Fruit fly (Drosophila melanogaster): ENCODE measurements around the gene CG32445.

Gene CG32445

dm6 chr3L:21679687-21680086 is 40.5 kb downstream of the CG32445 start, which contains the start of the genes Als2 and CG11248 (continued):
- TF ChIP-seq CG4424 (GFP tag; optimal IDR thresholded peaks at IDR 0.05) (peak; percentile 70), Vsx1 (GFP tag; optimal IDR thresholded peaks at IDR 0.05) (no peak), bowl (GFP tag; IDR thresholded peaks at IDR 0.05) (no peak), Kr (GFP tag; optimal IDR thresholded peaks at IDR 0.05) (no peak), CG9817 (tag; optimal IDR thresholded peaks at IDR 0.05) (peak; percentile 87), Scr (GFP tag; IDR thresholded peaks at IDR 0.05; ENCODE audit: partially characterized antibody) (no peak), chm (GFP tag; IDR thresholded peaks at IDR 0.05) (no peak), tup (GFP tag; optimal IDR thresholded peaks at IDR 0.05) (no peak), Dek (tag; optimal IDR thresholded peaks at IDR 0.05) (no peak), tap (tag; optimal IDR thresholded peaks at IDR 0.05) (no peak), CG17802 (tag; optimal IDR thresholded peaks at IDR 0.05) (peak; percentile 50), Mad (GFP tag; optimal IDR thresholded peaks at IDR 0.05) (peak; percentile 67), CG31388 (GFP tag; optimal IDR thresholded peaks at IDR 0.05) (peak; percentile 51), CG12299 (tag; optimal IDR thresholded peaks at IDR 0.05) (peak; percentile 36), slp2 (GFP tag; optimal IDR thresholded peaks at IDR 0.05) (peak; percentile 64), mirr (GFP tag; optimal IDR thresholded peaks at IDR 0.05) (no peak), CG2875 (GFP tag; optimal IDR thresholded peaks at IDR 0.05) (no peak), B-H2 (GFP tag; optimal IDR thresholded peaks at IDR 0.05) (no peak), gcm2 (GFP tag; optimal IDR thresholded peaks at IDR 0.05) (peak; percentile 23), cad (GFP tag; optimal IDR thresholded peaks at IDR 0.05) (no peak), Lhr (GFP tag; optimal IDR thresholded peaks at IDR 0.05) (peak; percentile 71), toy (GFP tag; IDR thresholded peaks at IDR 0.05) (no peak), sob (GFP tag; IDR thresholded peaks at IDR 0.05) (peak; percentile 74), CG30431 (GFP tag; optimal IDR thresholded peaks at IDR 0.05) (peak; percentile 50), CG17328 (GFP tag; IDR thresholded peaks at IDR 0.05) (peak; percentile 45; the same call in 1 of the 2 replicates), CrebB (tag; optimal IDR thresholded peaks at IDR 0.05) (no peak), zfh1 (GFP tag; IDR thresholded peaks at IDR 0.05) (0 out of 3 replicates have a peak, but pooled peaks have one; percentile 47), CG13123 (GFP tag; optimal IDR thresholded peaks at IDR 0.05) (no peak), gt (GFP tag; IDR thresholded peaks at IDR 0.05) (no peak), CG14965 (GFP tag; optimal IDR thresholded peaks at IDR 0.05; ENCODE audit: borderline replicate concordance) (no peak), p53 (GFP tag; optimal IDR thresholded peaks at IDR 0.05) (no peak), ATbp (GFP tag; optimal IDR thresholded peaks at IDR 0.05) (no peak), CG18764 (GFP tag; optimal IDR thresholded peaks at IDR 0.05) (peak; percentile 50), en (GFP tag; optimal IDR thresholded peaks at IDR 0.05) (peak; percentile 46), Abd-B (GFP tag; optimal IDR thresholded peaks at IDR 0.05) (peak; percentile 85), hth (optimal IDR thresholded peaks at IDR 0.05) (no peak), sens (GFP tag) (peak; percentile 96), CG13424 (tag; optimal IDR thresholded peaks at IDR 0.05) (peak; percentile 84), Hr78 (GFP tag; optimal IDR thresholded peaks at IDR 0.05) (no peak), Sox102F (GFP tag; optimal IDR thresholded peaks at IDR 0.05) (peak; percentile 77), Atf3 (GFP tag; optimal IDR thresholded peaks at IDR 0.05) (peak; percentile 57), aop (GFP tag; IDR thresholded peaks at IDR 0.05) (no peak), CG30020 (tag; optimal IDR thresholded peaks at IDR 0.05) (peak; percentile 84), CG4820 (GFP tag; optimal IDR thresholded peaks at IDR 0.05) (peak; percentile 68), ro (GFP tag; IDR thresholded peaks at IDR 0.05) (no peak), org-1 (GFP tag; optimal IDR thresholded peaks at IDR 0.05) (no peak), CG14667 (GFP tag; IDR thresholded peaks at IDR 0.05) (no peak), fd64A (GFP tag; optimal IDR thresholded peaks at IDR 0.05) (no peak), CG4404 (GFP tag; IDR thresholded peaks at IDR 0.05) (peak; percentile 69), Ravus (GFP tag; IDR thresholded peaks at IDR 0.05) (no peak), CG33557 (GFP tag; optimal IDR thresholded peaks at IDR 0.05) (peak; percentile 69), Atf6 (GFP tag; IDR thresholded peaks at IDR 0.05) (peak; percentile 30; the same call in 1 of the 2 replicates)
